Worm (Caenorhabditis elegans): Measurements from ENCODE around the gene memo-1.
A peak's percentile ranks its signal among the peaks of the same experiment; 100 is the strongest.

memo-1 gene

DNA sequence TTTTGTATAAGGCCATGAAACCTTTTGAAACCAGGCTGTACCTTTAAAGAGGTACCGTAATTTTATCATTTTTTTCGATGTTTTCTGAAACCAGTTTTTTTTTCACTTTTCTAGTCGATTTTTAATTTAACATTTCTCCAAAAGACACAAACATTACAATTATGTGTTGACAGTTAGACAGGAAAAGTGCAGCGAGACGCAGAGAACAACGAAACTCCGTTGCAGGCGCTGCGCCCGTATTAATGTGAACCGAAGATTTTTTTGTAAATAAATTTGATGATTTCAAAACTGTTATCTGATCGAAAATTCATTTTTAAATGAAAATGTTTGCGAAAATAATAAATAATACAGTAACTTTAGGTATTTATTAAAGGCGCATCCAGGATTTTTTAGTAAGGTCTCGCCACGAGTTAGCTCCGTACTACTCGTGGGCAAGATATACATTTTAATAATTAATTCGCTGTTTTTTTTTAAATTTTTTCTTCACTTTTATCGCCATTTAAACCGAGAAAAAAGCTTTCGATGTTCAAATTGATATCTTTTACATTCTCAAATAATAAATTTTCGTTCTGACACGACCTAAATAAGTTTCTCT lies 30.0 kb upstream of the memo-1 start, which contains the start of gene F40A3.3:
Gene F40A3.3 (plus strand): TSS at position 564 of the 595 bp plus-strand sequence.
- no peak for TF ChIP-seq unc-3 (GFP tag; conservative IDR thresholded peaks at IDR 0.05)
- TF ChIP-seq unc-3 (tag; optimal IDR thresholded peaks at IDR 0.05), result no peak
- TF ChIP-seq hlh-15 (tag; optimal IDR thresholded peaks at IDR 0.05), result no peak
- no peak for TF ChIP-seq unc-55 (GFP tag; optimal IDR thresholded peaks at IDR 0.05)
- no peak for TF ChIP-seq C08G9.2 (tag; optimal IDR thresholded peaks at IDR 0.05)
- no peak for TF ChIP-seq ahr-1 (tag; optimal IDR thresholded peaks at IDR 0.05)

DNA sequence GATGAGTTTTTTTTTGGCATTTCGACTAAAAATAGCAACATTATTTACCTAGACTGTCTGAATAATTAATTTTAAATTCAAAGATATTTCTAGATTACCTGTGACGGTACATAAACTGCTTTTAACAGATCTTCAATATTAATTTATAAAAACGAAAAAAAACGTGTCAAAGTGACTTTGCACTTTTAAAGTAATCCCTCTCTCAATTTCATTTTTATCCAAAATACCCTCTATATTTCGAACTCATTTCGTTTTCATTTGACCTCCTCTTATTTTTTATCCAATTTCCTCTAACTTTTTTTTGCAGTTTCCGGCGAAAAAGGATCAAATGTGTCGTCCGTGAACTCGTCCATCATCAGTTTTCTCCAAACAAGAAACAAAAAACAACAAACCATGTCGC lies 28.5 kb upstream of the memo-1 start, which contains the start of gene F40A3.4:
Gene F40A3.4 (plus strand): TSS at position 301 of the 400 bp plus-strand sequence.
- TF ChIP-seq elt-4 (tag; optimal IDR thresholded peaks at IDR 0.05), result no peak
- no peak for TF ChIP-seq gmeb-2 (tag; optimal IDR thresholded peaks at IDR 0.05)
- TF ChIP-seq pha-4 (tag; optimal IDR thresholded peaks at IDR 0.05), result no peak
- no peak for TF ChIP-seq unc-86 (tag; optimal IDR thresholded peaks at IDR 0.05)

DNA sequence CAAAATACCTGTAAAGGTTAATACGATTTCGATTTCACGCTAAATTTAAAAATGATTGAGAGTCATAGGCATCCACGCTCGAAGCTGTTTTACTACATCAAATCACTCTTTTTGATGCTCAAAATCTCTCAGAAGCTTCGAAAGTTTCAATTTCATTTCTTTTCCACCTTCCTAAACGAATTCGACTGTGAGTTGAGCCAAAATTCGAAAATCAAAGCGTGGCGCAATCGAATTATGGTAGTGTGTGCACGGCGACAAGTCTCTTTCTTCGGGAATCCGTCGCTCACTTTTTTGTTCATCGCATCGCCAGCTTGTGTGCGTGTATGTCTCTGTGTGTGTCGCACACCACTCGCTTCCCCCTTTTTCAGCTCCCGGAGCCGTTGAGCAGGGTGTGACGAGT lies 26.0 kb upstream of the memo-1 start:
- TF ChIP-seq tbx-7 (tag; optimal IDR thresholded peaks at IDR 0.05) (no peak), unc-42 (tag; optimal IDR thresholded peaks at IDR 0.05) (peak; percentile 96), fkh-10 (GFP tag; optimal IDR thresholded peaks at IDR 0.05) (peak; percentile 16), madf-2 (tag; optimal IDR thresholded peaks at IDR 0.05) (no peak), eyg-1 (tag; optimal IDR thresholded peaks at IDR 0.05) (no peak), ceh-6 (GFP tag; optimal IDR thresholded peaks at IDR 0.05) (no peak), C08G9.2 (tag; optimal IDR thresholded peaks at IDR 0.05) (no peak), C38D4.7 (GFP tag; optimal IDR thresholded peaks at IDR 0.05) (no peak), pax-1 (tag; optimal IDR thresholded peaks at IDR 0.05) (no peak)

DNA sequence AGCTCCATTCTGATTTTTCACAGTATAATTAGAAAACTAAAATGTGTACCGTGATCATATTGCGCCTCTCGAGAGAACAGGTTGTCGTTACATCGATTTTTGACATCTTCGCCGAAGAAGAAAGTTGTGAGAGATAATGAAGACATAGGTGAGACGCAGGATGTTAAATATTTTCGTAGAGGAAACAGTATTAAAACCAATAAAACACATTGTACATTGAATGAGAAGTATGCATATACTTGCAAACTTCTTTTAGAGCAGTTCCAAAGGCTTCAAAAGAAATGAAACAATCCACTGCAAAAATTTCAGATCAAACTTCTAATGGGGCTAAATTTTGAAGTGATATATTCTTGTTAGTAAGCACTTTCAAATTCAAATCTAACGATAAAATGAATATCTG lies 23.7 kb upstream of the memo-1 start, which contains the start of gene nipi-4:
Gene nipi-4 (minus strand): TSS at position 101 of the 400 bp plus-strand sequence.
- TF ChIP-seq sox-2 (GFP tag; IDR thresholded peaks at IDR 0.05), result no peak
- no peak for TF ChIP-seq hlh-6 (tag; optimal IDR thresholded peaks at IDR 0.05)
- TF ChIP-seq pax-1 (tag; optimal IDR thresholded peaks at IDR 0.05), result no peak
- TF ChIP-seq elt-4 (tag; optimal IDR thresholded peaks at IDR 0.05), result no peak
- TF ChIP-seq rnt-1 (tag; optimal IDR thresholded peaks at IDR 0.05), result no peak
- no peak for TF ChIP-seq ceh-34 (tag; optimal IDR thresholded peaks at IDR 0.05)
- TF ChIP-seq pqm-1 (tag; optimal IDR thresholded peaks at IDR 0.05), result no peak
- TF ChIP-seq unc-55 (GFP tag; optimal IDR thresholded peaks at IDR 0.05), result no peak
- TF ChIP-seq gmeb-2 (tag; optimal IDR thresholded peaks at IDR 0.05), result no peak
- no peak for TF ChIP-seq sdc-2 (tag; optimal IDR thresholded peaks at IDR 0.05)
- TF ChIP-seq ref-2 (tag; optimal IDR thresholded peaks at IDR 0.05), result no peak
- TF ChIP-seq ceh-22 (tag; optimal IDR thresholded peaks at IDR 0.05), result no peak
- TF ChIP-seq ceh-14 (tag; optimal IDR thresholded peaks at IDR 0.05), result no peak
- no peak for TF ChIP-seq C38D4.7 (GFP tag; optimal IDR thresholded peaks at IDR 0.05)
- no peak for TF ChIP-seq hlh-13 (GFP tag; optimal IDR thresholded peaks at IDR 0.05)

DNA sequence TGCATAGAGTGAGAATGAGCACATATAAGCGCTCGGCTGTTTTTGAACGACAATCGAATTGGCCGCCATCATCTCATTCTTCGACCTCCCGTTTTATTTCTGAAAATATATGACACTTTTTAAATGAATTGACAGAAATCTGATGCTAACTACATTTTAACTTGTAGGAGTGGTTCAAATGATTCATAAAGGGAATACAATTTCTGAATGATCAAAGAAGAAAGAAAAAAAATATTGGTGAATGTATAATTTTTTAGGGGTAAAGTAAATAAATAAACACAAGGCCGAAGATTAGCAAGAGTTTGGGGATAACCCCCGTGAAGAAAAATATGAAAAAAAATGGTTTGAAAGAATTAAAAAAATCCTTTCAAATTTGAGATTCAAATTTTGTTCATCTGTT lies 17.7 kb upstream of the memo-1 start, which contains the start of gene C37C3.11:
Gene C37C3.11 (minus strand): TSS at position 101 of the 400 bp plus-strand sequence.
- TF ChIP-seq ceh-2 (tag; optimal IDR thresholded peaks at IDR 0.05) (no peak), fkh-10 (GFP tag; optimal IDR thresholded peaks at IDR 0.05) (no peak), ama-1 (optimal IDR thresholded peaks at IDR 0.05) (no peak), lin-11 (tag; optimal IDR thresholded peaks at IDR 0.05) (no peak), elt-2 (tag; optimal IDR thresholded peaks at IDR 0.05) (no peak), pha-4 (tag; optimal IDR thresholded peaks at IDR 0.05) (no peak), pqm-1 (tag; optimal IDR thresholded peaks at IDR 0.05) (no peak), pag-3 (tag; optimal IDR thresholded peaks at IDR 0.05; ENCODE audit: borderline replicate concordance) (no peak), elt-4 (tag; optimal IDR thresholded peaks at IDR 0.05) (no peak), pha-2 (tag; optimal IDR thresholded peaks at IDR 0.05) (no peak)
